Worm (Caenorhabditis elegans): ENCODE results near the gene C09E9.1.

The C09E9.1 gene

DNA sequence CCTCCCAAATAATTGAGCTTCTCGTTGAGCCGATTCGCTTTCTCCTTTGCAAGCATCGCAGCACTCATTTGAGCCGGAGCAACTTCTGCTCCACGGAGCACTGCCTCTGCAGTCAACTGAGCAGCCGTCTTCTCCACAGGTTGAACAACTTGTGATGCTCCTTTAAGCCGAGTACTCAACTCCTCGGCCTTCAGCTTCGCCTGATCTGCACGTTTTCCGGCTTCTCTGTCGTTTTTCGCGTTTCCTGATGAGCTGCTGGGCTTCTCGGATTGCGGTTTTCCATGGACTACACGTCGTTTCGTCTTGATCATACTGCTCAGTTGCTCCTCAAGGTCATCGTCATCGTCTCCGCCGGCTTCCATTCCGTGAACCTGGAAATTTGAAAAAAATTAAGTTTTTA, 24.3 kb downstream of the C09E9.1 start:
- TF ChIP-seq K09A11.1 (tag; optimal IDR thresholded peaks at IDR 0.05; ENCODE audit: insufficient read depth) (no peak), ttx-3 (tag; optimal IDR thresholded peaks at IDR 0.05) (no peak), ceh-48 (tag; optimal IDR thresholded peaks at IDR 0.05) (no peak), K02D7.2 (tag; optimal IDR thresholded peaks at IDR 0.05) (no peak), dve-1 (tag; optimal IDR thresholded peaks at IDR 0.05) (no peak), che-1 (tag; optimal IDR thresholded peaks at IDR 0.05) (no peak), ama-1 (optimal IDR thresholded peaks at IDR 0.05) (no peak), zip-5 (tag; optimal IDR thresholded peaks at IDR 0.05) (no peak), fkh-6 (tag; optimal IDR thresholded peaks at IDR 0.05) (no peak)

DNA sequence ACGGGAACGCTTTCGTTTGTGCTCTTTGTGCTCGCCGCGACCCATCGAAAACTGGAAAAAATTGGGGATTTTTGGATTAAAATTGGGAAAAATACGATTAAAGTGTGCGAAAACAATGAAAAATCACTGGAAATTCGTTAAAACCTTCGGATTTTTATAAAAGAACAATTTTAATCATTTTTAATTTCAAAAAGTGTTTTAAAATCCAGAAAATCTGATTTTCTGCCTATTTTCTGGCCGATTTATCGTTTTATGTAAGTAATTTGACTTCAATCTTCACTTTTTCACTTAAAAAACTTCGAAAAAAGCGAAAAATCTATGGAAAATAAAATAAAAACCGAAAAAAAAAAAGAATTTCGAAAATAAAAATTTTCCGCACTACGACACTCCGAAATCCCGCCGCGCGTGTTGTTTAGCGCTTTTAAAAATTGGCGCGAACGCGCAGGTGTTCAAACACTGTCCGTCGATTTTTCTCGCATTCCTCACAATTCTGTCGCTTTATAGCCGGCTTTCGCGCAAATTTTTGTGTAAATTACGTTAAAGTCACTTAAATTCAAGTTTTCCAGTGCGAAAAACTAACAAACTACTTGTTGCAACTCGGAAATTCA, 35.0 kb downstream of the C09E9.1 start, which contains the start of the genes ddx-46 and F53H1.4:
Gene ddx-46 (minus strand): TSS at position 51 of the 608 bp plus-strand sequence.
Gene F53H1.4 (plus strand): TSS at position 567 of the 608 bp plus-strand sequence.
- TF ChIP-seq hlh-6 (tag; optimal IDR thresholded peaks at IDR 0.05) = no peak
- peak; percentile 27 for TF ChIP-seq nfya-1 (tag; optimal IDR thresholded peaks at IDR 0.05)
- TF ChIP-seq Y22D7AL.16 (tag; optimal IDR thresholded peaks at IDR 0.05) = no peak

DNA sequence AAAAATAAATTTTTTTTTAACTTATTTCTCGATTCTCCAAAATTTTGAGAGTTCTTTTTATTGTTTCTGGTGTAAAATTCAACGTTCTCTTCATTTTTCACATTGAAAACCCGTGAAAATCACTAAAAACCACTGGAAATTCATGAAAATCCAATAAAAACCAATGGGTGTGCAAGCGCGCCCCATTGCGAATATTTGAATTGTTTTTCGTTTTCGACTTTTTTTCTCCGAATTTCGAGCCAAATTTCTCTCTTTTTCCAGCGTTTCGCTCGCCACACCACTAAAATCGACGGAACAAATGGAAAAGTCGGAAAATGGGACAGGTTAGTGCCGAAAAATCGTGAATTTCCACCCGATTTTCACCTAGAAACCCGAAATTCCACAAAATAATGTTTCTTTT, 35.7 kb downstream of the C09E9.1 start:
- TF ChIP-seq ceh-31 (tag; optimal IDR thresholded peaks at IDR 0.05) (no peak), ceh-2 (tag; optimal IDR thresholded peaks at IDR 0.05) (no peak), pax-1 (tag; optimal IDR thresholded peaks at IDR 0.05) (no peak), ceh-9 (tag; optimal IDR thresholded peaks at IDR 0.05) (no peak), elt-4 (tag; optimal IDR thresholded peaks at IDR 0.05) (no peak), dmd-4 (tag; optimal IDR thresholded peaks at IDR 0.05; ENCODE audit: borderline replicate concordance) (no peak), ztf-16 (tag; optimal IDR thresholded peaks at IDR 0.05) (no peak), elt-2 (tag; optimal IDR thresholded peaks at IDR 0.05) (no peak), lim-6 (tag; optimal IDR thresholded peaks at IDR 0.05) (no peak)
